Fruit fly (Drosophila melanogaster) whole organism, embryonic: ENCODE data around the gene Rpn1.

Source experiments
- BtbVII ChIP-seq: fragments of 200-800 bp; sonication (Bioruptor generic); optimal IDR thresholded peaks from 3 replicates; lab custom pipeline; 2017; ENCODE audit warnings: missing biosample characterization, mild to moderate bottlenecking, missing genetic modification characterization
- C15 ChIP-seq: fragments of 200-800 bp; sonication (Bioruptor generic); IDR thresholded peaks from 3 replicates; pipeline ENCODE4 v1.3.6; 2022; ENCODE audit warnings: missing biosample characterization, missing genetic modification characterization
- CG11723 ChIP-seq: fragments of 200-800 bp; sonication (Bioruptor generic); optimal IDR thresholded peaks from 2 replicates; lab custom pipeline; 2017; ENCODE audit warnings: missing biosample characterization, mild to moderate bottlenecking, missing genetic modification characterization
- CG12299 ChIP-seq: fragments of 200-800 bp; sonication (Bioruptor generic); optimal IDR thresholded peaks from 2 replicates; lab custom pipeline; 2018; ENCODE audit warnings: missing biosample characterization, mild to moderate bottlenecking, missing genetic modification characterization
- CG1233 ChIP-seq: fragments of 200-800 bp; sonication (Bioruptor generic); optimal IDR thresholded peaks from 4 replicates; lab custom pipeline; 2018; ENCODE audit warnings: missing biosample characterization, mild to moderate bottlenecking, missing genetic modification characterization
- CG13123 ChIP-seq: fragments of 200-800 bp; sonication (Bioruptor generic); optimal IDR thresholded peaks from 2 replicates; lab custom pipeline; 2016; ENCODE audit warnings: missing biosample characterization, missing genetic modification characterization
- CG13424 ChIP-seq: fragments of 200-800 bp; sonication (Bioruptor generic); optimal IDR thresholded peaks from 2 replicates; lab custom pipeline; 2019; ENCODE audit warnings: missing biosample characterization, mild to moderate bottlenecking, missing genetic modification characterization, moderate library complexity
- CG15269 ChIP-seq: fragments of 200-800 bp; sonication (Bioruptor generic); optimal IDR thresholded peaks from 2 replicates; lab custom pipeline; 2018; ENCODE audit warnings: missing biosample characterization, mild to moderate bottlenecking, missing genetic modification characterization, moderate library complexity
- CG17328 ChIP-seq: fragments of 200-800 bp; sonication (Bioruptor generic); IDR thresholded peaks from 2 replicates; pipeline ENCODE4 v1.3.6; 2022; ENCODE audit warnings: missing biosample characterization, missing genetic modification characterization
- CG2129 ChIP-seq: fragments of 200-800 bp; sonication (Bioruptor generic); IDR thresholded peaks from 2 replicates; pipeline ENCODE4 v1.3.6; 2022; ENCODE audit warnings: missing biosample characterization, missing genetic modification characterization; ENCODE audit not compliant: partially characterized antibody
- CG2678 ChIP-seq: fragments of 200-800 bp; sonication (Bioruptor generic); optimal IDR thresholded peaks from 3 replicates; lab custom pipeline; 2019; ENCODE audit warnings: missing biosample characterization, mild to moderate bottlenecking, missing genetic modification characterization, moderate library complexity
- CG2889 ChIP-seq: fragments of 200-800 bp; sonication (Bioruptor generic); IDR thresholded peaks from 3 replicates; pipeline ENCODE4 v1.3.6; 2022; ENCODE audit warnings: missing biosample characterization, missing genetic modification characterization
- CG3163 ChIP-seq: fragments of 200-800 bp; sonication (Bioruptor generic); optimal IDR thresholded peaks from 3 replicates; lab custom pipeline; 2016; ENCODE audit warnings: missing biosample characterization, missing genetic modification characterization
- CG42726 ChIP-seq: fragments of 200-800 bp; sonication (Bioruptor generic); IDR thresholded peaks from 2 replicates; pipeline ENCODE4 v1.3.6; 2022; ENCODE audit warnings: missing biosample characterization, missing genetic modification characterization; ENCODE audit not compliant: partially characterized antibody
- CG5953 ChIP-seq: fragments of 200-800 bp; sonication (Bioruptor generic); IDR thresholded peaks from 2 replicates; pipeline ENCODE4 v1.3.6; 2022; ENCODE audit warnings: missing biosample characterization, missing genetic modification characterization
- CG6175 ChIP-seq: fragments of 200-800 bp; sonication (Bioruptor generic); IDR thresholded peaks from 3 replicates; pipeline ENCODE4 v1.3.6; 2022; ENCODE audit warnings: missing biosample characterization, missing genetic modification characterization
- CG6272 ChIP-seq: fragments of 200-800 bp; sonication (Bioruptor generic); IDR thresholded peaks from 2 replicates; pipeline ENCODE4 v1.3.6; 2022; ENCODE audit warnings: missing biosample characterization, missing genetic modification characterization
- CG9932 ChIP-seq: fragments of 200-800 bp; sonication (Bioruptor generic); IDR thresholded peaks from 2 replicates; pipeline ENCODE4 v1.3.6; 2022; ENCODE audit warnings: missing biosample characterization, missing genetic modification characterization
- D19A ChIP-seq: fragments of 200-800 bp; optimal IDR thresholded peaks from 3 replicates; lab custom pipeline; 2019; ENCODE audit warnings: missing biosample characterization, mild to moderate bottlenecking, missing genetic modification characterization, moderate library complexity
- Dad ChIP-seq: fragments of 200-800 bp; sonication (Bioruptor generic); optimal IDR thresholded peaks from 3 replicates; lab custom pipeline; 2016; ENCODE audit warnings: missing biosample characterization, missing genetic modification characterization
- Dip3 ChIP-seq: fragments of 200-800 bp; sonication (Bioruptor generic); optimal IDR thresholded peaks from 3 replicates; lab custom pipeline; 2016; ENCODE audit warnings: missing biosample characterization, missing genetic modification characterization
- ERR ChIP-seq: fragments of 200-800 bp; sonication (Bioruptor generic); optimal IDR thresholded peaks from 2 replicates; lab custom pipeline; 2016; ENCODE audit warnings: missing biosample characterization, missing genetic modification characterization
- Fer1 ChIP-seq: fragments of 200-800 bp; sonication (Bioruptor generic); optimal IDR thresholded peaks from 2 replicates; lab custom pipeline; 2017; ENCODE audit warnings: missing biosample characterization, mild to moderate bottlenecking, missing genetic modification characterization
- HLH54F ChIP-seq: fragments of 200-800 bp; sonication (Bioruptor generic); optimal IDR thresholded peaks from 3 replicates; lab custom pipeline; 2016; ENCODE audit warnings: missing biosample characterization, missing genetic modification characterization
- Hr3 ChIP-seq: fragments of 200-800 bp; sonication (Bioruptor generic); optimal IDR thresholded peaks from 3 replicates; lab custom pipeline; 2016; ENCODE audit warnings: missing biosample characterization, missing genetic modification characterization
- Hsf ChIP-seq: fragments of 200-800 bp; sonication (Bioruptor generic); optimal IDR thresholded peaks from 3 replicates; lab custom pipeline; 2016; ENCODE audit warnings: missing biosample characterization, missing genetic modification characterization
- MESR4 ChIP-seq: fragments of 200-800 bp; sonication (Bioruptor generic); optimal IDR thresholded peaks from 2 replicates; lab custom pipeline; 2018; ENCODE audit warnings: missing biosample characterization, mild to moderate bottlenecking, missing genetic modification characterization, moderate library complexity
- Mad ChIP-seq: fragments of 200-800 bp; sonication (Bioruptor generic); optimal IDR thresholded peaks from 2 replicates; lab custom pipeline; 2016; ENCODE audit warnings: missing biosample characterization, missing genetic modification characterization
- Oaz ChIP-seq: fragments of 200-800 bp; sonication (Bioruptor generic); IDR thresholded peaks from 2 replicates; pipeline ENCODE4 v1.3.6; 2022; ENCODE audit warnings: missing biosample characterization, missing genetic modification characterization
- Opbp ChIP-seq: fragments of 200-800 bp; sonication (Bioruptor generic); IDR thresholded peaks from 3 replicates; pipeline ENCODE4 v1.3.6; 2022; ENCODE audit warnings: missing biosample characterization, missing genetic modification characterization; ENCODE audit not compliant: partially characterized antibody
- Ptx1 ChIP-seq: fragments of 200-800 bp; sonication (Bioruptor generic); IDR thresholded peaks from 2 replicates; pipeline ENCODE4 v1.3.6; 2022; ENCODE audit warnings: missing biosample characterization, missing genetic modification characterization
- Trl ChIP-seq, 3 experiments: fragments of >200 bp in 2 of 3; fragments of 200-800 bp in 1 of 3; sonication (Bioruptor generic) in 1 of 3; optimal IDR thresholded peaks; 2 replicates in 1 of 3; 3 replicates in 2 of 3; lab custom pipeline; 2016 to 2017; ENCODE audit warnings: missing biosample characterization in 1 of 3, missing genetic modification characterization in 1 of 3
- al ChIP-seq: fragments of 200-800 bp; sonication (Bioruptor generic); IDR thresholded peaks from 2 replicates; pipeline ENCODE4 v1.3.6; 2022; ENCODE audit warnings: missing biosample characterization, missing genetic modification characterization
- bigmax ChIP-seq: fragments of 200-800 bp; sonication (Bioruptor generic); optimal IDR thresholded peaks from 2 replicates; lab custom pipeline; 2018; ENCODE audit warnings: missing biosample characterization, mild to moderate bottlenecking, missing genetic modification characterization
- cato ChIP-seq: fragments of 200-800 bp; sonication (Bioruptor generic); optimal IDR thresholded peaks from 2 replicates; lab custom pipeline; 2016; ENCODE audit warnings: missing biosample characterization, missing genetic modification characterization, borderline replicate concordance
- caup ChIP-seq: fragments of 200-800 bp; sonication (Bioruptor generic); optimal IDR thresholded peaks from 3 replicates; lab custom pipeline; 2017; ENCODE audit warnings: missing biosample characterization, mild to moderate bottlenecking, missing genetic modification characterization, moderate library complexity; ENCODE audit not compliant: severe bottlenecking
- croc ChIP-seq: fragments of 200-800 bp; sonication (Bioruptor generic); conservative IDR thresholded peaks from 3 replicates; pipeline ENCODE4 v1.3.6; 2022; ENCODE audit warnings: missing biosample characterization, missing genetic modification characterization
- da ChIP-seq: fragments of 200-800 bp; sonication (Bioruptor generic); optimal IDR thresholded peaks from 2 replicates; lab custom pipeline; 2016; ENCODE audit warnings: missing biosample characterization, missing genetic modification characterization
- gt ChIP-seq: fragments of 200-800 bp; sonication (Bioruptor generic); IDR thresholded peaks from 2 replicates; pipeline ENCODE4 v1.3.6; 2022; ENCODE audit warnings: missing biosample characterization, missing genetic modification characterization
- h ChIP-seq: fragments of >200 bp; optimal IDR thresholded peaks from 2 replicates; lab custom pipeline; 2017
- hb ChIP-seq: fragments of 200-800 bp; sonication (Bioruptor generic); IDR thresholded peaks from 3 replicates; pipeline ENCODE4 v1.3.6; 2022; ENCODE audit warnings: missing biosample characterization, missing genetic modification characterization; ENCODE audit not compliant: partially characterized antibody
- mld ChIP-seq: fragments of 200-800 bp; sonication (Bioruptor generic); IDR thresholded peaks from 3 replicates; pipeline ENCODE4 v1.3.6; 2022; ENCODE audit warnings: missing biosample characterization, missing genetic modification characterization; ENCODE audit not compliant: partially characterized antibody
- pan ChIP-seq, 4 experiments: fragments of >200 bp in 3 of 4; fragments of 200-800 bp in 1 of 4; sonication (Bioruptor generic) in 1 of 4; optimal IDR thresholded peaks in 3 of 4; IDR thresholded peaks in 1 of 4; 2 replicates each; pipeline versions ENCODE4 v1.3.6 to Lab custom; 2017 to 2022; ENCODE audit warnings: missing biosample characterization in 2 of 4, missing genetic modification characterization in 2 of 4, mixed read lengths in 1 of 4
- sd ChIP-seq: fragments of 200-800 bp; sonication (Bioruptor generic); optimal IDR thresholded peaks from 3 replicates; lab custom pipeline; 2018; ENCODE audit warnings: missing biosample characterization, mild to moderate bottlenecking, missing genetic modification characterization, moderate library complexity
- sima ChIP-seq: fragments of 200-800 bp; sonication (Bioruptor generic); optimal IDR thresholded peaks from 2 replicates; lab custom pipeline; 2016; ENCODE audit warnings: missing biosample characterization, missing genetic modification characterization
- tin ChIP-seq: fragments of 200-800 bp; sonication (Bioruptor generic); optimal IDR thresholded peaks from 3 replicates; lab custom pipeline; 2016; ENCODE audit warnings: missing biosample characterization, missing genetic modification characterization
- yki ChIP-seq: fragments of >200 bp; optimal IDR thresholded peaks from 3 replicates; lab custom pipeline; 2018
- zfh1 ChIP-seq: fragments of 200-800 bp; sonication (Bioruptor generic); IDR thresholded peaks from 3 replicates; pipeline ENCODE4 v1.3.6; 2022; ENCODE audit warnings: missing biosample characterization, missing genetic modification characterization

The Rpn1 gene

DNA sequence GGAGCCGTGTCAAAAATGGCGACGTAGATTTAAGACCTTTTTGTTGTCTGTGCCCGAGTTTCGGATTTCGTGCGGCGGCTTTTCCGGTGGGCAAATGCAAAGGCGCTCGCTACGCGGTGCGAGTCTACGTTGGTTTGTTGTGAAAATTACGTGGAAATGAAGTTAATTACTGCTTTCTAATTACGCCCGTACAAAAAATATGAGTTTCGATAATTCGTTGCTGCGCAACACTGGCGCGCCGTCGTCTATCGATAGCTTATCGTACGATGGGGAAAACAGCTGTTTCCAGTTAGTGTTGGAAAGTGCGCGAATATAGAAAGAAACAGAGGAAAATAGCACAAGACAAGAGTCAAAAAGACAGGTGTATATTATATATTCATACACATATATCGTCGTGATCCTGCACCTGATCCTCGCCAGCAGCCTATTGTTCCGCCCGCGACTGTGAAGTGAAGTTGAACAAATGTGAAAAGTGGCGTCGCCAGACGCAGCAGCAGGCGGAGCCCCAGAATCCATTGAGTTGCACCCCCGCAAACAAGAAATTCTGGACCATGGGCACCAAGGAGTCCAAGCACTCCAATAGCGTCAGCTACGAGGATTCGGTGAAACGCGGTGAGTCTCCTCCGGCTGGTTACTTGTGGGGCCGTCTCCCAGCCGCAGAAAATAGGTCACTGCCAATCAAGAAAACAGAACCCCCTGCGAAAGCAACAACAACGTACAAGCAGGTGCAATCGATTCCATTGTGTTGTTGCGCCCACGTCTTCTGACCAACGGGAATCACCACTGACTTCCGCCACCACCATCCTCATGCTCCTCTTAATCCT, 43.8 kb upstream of the Rpn1 start, which contains the start of the genes Rab8 and Usp32 (continued):
- TF ChIP-seq C15 (GFP tag; lab: Robert Waterston, UW), result no peak
- peak; percentile 11 for TF ChIP-seq CG13123
- TF ChIP-seq h (lab: Kevin White, UChicago), result no peak
- TF ChIP-seq Mad (GFP tag; lab: Kevin White, UChicago), result peak; percentile 68
- peak; percentile 68 for TF ChIP-seq Hr3 (GFP tag; lab: Kevin White, UChicago)
- TF ChIP-seq Ptx1 (GFP tag; lab: Robert Waterston, UW), result no peak; the same call in 1 of the 2 replicates
- TF ChIP-seq CG6175 (GFP tag; lab: Robert Waterston, UW), result 0 out of 3 replicates have a peak, but pooled peaks have one; percentile 28
- TF ChIP-seq CG2129 (GFP tag; lab: Robert Waterston, UW), result peak; percentile 69
- TF ChIP-seq sd (tag; lab: Kevin White, UChicago), result peak; percentile 20
- peak; percentile 67 for TF ChIP-seq tin (GFP tag; lab: Kevin White, UChicago)
- no peak for TF ChIP-seq CG2889 (GFP tag; lab: Robert Waterston, UW)
- TF ChIP-seq CG13424 (tag; lab: Kevin White, UChicago), result peak; percentile 28
- no peak for TF ChIP-seq CG6272 (GFP tag; lab: Robert Waterston, UW)
- peak; percentile 39 for TF ChIP-seq BtbVII (GFP tag; lab: Kevin White, UChicago)
- TF ChIP-seq CG15269 (tag; lab: Kevin White, UChicago), result no peak
- TF ChIP-seq cato (GFP tag; lab: Kevin White, UChicago), result no peak
- TF ChIP-seq yki (lab: Kevin White, UChicago), result no peak
- TF ChIP-seq pan (optimal IDR thresholded peaks at IDR 0.05; lab: Kevin White, UChicago), result no peak
- TF ChIP-seq pan (GFP tag; optimal IDR thresholded peaks at IDR 0.05 in 1 of 2, IDR thresholded peaks at IDR 0.05 in 1 of 2), result peak in 1 of 2 experiments; percentile 47
- peak; percentile 81 for TF ChIP-seq hb (GFP tag; lab: Robert Waterston, UW)
- TF ChIP-seq Oaz (GFP tag; lab: Robert Waterston, UW), result no peak
- TF ChIP-seq CG12299 (tag; lab: Kevin White, UChicago), result peak; percentile 37
- TF ChIP-seq CG17328 (GFP tag; lab: Robert Waterston, UW), result peak; percentile 53
- peak; percentile 28; the same call in 1 of the 3 replicates for TF ChIP-seq croc
- peak; percentile 33 for TF ChIP-seq CG11723
- peak; percentile 1 for TF ChIP-seq CG1233 (GFP tag; lab: Kevin White, UChicago)
- TF ChIP-seq MESR4 (GFP tag; lab: Kevin White, UChicago), result peak; percentile 96
- peak; percentile 68 for TF ChIP-seq Dip3
- peak; percentile 33; the same call in 1 of the 2 replicates for TF ChIP-seq al
- peak; percentile 81 for TF ChIP-seq CG9932 (GFP tag; lab: Robert Waterston, UW)
- TF ChIP-seq Opbp (GFP tag; lab: Robert Waterston, UW), result peak; percentile 91
- peak; percentile 77 for TF ChIP-seq HLH54F (GFP tag; lab: Kevin White, UChicago)
- TF ChIP-seq Dad (GFP tag; lab: Kevin White, UChicago), result peak; percentile 72
- TF ChIP-seq ERR (GFP tag; lab: Kevin White, UChicago), result peak; percentile 60
- peak; percentile 40 for TF ChIP-seq bigmax (GFP tag; lab: Kevin White, UChicago)
- TF ChIP-seq zfh1 (GFP tag; lab: Robert Waterston, UW), result peak; percentile 42; the same call in 2 of the 3 replicates
- peak; percentile 52 for TF ChIP-seq Hsf (GFP tag; lab: Kevin White, UChicago)
- peak; percentile 76 for TF ChIP-seq Fer1 (GFP tag; lab: Kevin White, UChicago)
- TF ChIP-seq gt (GFP tag; lab: Robert Waterston, UW), result no peak; the same call in 1 of the 2 replicates
- TF ChIP-seq CG3163 (GFP tag; lab: Kevin White, UChicago), result peak; percentile 57
- TF ChIP-seq D19A (tag; lab: Kevin White, UChicago), result peak; percentile 58
- TF ChIP-seq CG2678 (tag; lab: Kevin White, UChicago), result no peak
- TF ChIP-seq mld (GFP tag; lab: Robert Waterston, UW), result 0 out of 3 replicates have a peak, but pooled peaks have one; percentile 28
- TF ChIP-seq caup (GFP tag; lab: Kevin White, UChicago), result peak; percentile 81
- no peak for TF ChIP-seq sima (GFP tag; lab: Kevin White, UChicago)
- TF ChIP-seq CG5953, result no peak
- TF ChIP-seq Trl (optimal IDR thresholded peaks at IDR 0.05; lab: Kevin White, UChicago), result peak in 1 of 2 experiments; percentile 24
- TF ChIP-seq Trl (GFP tag; optimal IDR thresholded peaks at IDR 0.05; lab: Kevin White, UChicago), result peak; percentile 72
- peak; percentile 93 for TF ChIP-seq CG42726 (GFP tag; lab: Robert Waterston, UW)
- peak; percentile 65 for TF ChIP-seq da (GFP tag; lab: Kevin White, UChicago)
